Worm (Caenorhabditis elegans): ENCODE results near the gene lact-6.

DNA sequence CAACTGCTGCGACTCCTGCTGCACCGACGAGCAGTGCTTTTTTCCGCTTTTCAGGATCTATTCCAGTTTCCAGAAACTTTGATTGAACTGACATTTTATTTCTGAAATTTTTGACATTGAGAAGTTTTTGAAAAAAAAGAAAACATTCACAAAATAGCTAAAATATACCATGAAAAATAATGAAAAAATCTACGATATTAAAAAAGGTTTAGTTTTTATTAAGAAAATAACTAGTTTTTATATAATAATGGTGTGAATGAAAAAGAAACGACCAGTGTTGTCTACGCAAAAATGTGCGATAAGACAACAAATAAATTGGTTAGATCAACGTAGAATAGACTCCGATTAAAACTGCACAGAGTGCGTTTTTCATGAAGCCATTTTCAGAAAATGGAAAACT is 25.7 kb downstream of the lact-6 start, which contains the start of gene pmp-4:
- TF ChIP-seq madf-2 (tag; optimal IDR thresholded peaks at IDR 0.05), result no peak
- no peak for TF ChIP-seq C38D4.7 (GFP tag; optimal IDR thresholded peaks at IDR 0.05)
- no peak for TF ChIP-seq ama-1 (optimal IDR thresholded peaks at IDR 0.05)
- no peak for TF ChIP-seq odd-2 (tag; optimal IDR thresholded peaks at IDR 0.05)
- TF ChIP-seq npax-4 (tag; optimal IDR thresholded peaks at IDR 0.05), result no peak
- TF ChIP-seq T23F11.4 (GFP tag; optimal IDR thresholded peaks at IDR 0.05), result no peak
- no peak for TF ChIP-seq unc-3 (GFP tag; conservative IDR thresholded peaks at IDR 0.05)
- TF ChIP-seq unc-3 (tag; optimal IDR thresholded peaks at IDR 0.05), result no peak
- TF ChIP-seq ref-2 (tag; optimal IDR thresholded peaks at IDR 0.05), result no peak
- no peak for TF ChIP-seq sox-4 (tag; optimal IDR thresholded peaks at IDR 0.05)
- TF ChIP-seq ceh-45 (GFP tag; IDR thresholded peaks at IDR 0.05), result no peak
- TF ChIP-seq unc-86 (tag; optimal IDR thresholded peaks at IDR 0.05), result no peak

Measured in whole organism, late embryonic.